Worm (Caenorhabditis elegans) whole organism, L4 larva: ENCODE measurements around the gene F10C2.4.

Experiments
- F44E2.7 ChIP-seq: fragments of 200-800 bp; sonication (Bioruptor generic); IDR thresholded peaks from 2 replicates; pipeline ENCODE4 v2.1.2; 2022; ENCODE audit warnings: missing genetic modification characterization, missing compliant biosample characterization
- Y5F2A.4 ChIP-seq: fragments of 200-800 bp; sonication (Bioruptor generic); optimal IDR thresholded peaks from 2 replicates; lab custom pipeline; 2018; ENCODE audit warnings: mild to moderate bottlenecking, missing genetic modification characterization, missing compliant biosample characterization
- dmd-8 ChIP-seq: fragments of 200-800 bp; sonication (Bioruptor generic); IDR thresholded peaks from 2 replicates; pipeline ENCODE4 v1.3.6; 2022; ENCODE audit warnings: missing genetic modification characterization, missing compliant biosample characterization
- hlh-30 ChIP-seq: sonication (generic microtip); optimal IDR thresholded peaks from 2 replicates; lab custom pipeline; 2017; ENCODE audit warnings: antibody characterized with exemption, mild to moderate bottlenecking, missing genetic modification characterization, missing compliant biosample characterization; ENCODE audit not compliant: insufficient read depth
- lsy-2 ChIP-seq, 2 experiments: fragments of 150-350 bp in 1 of 2; sonication (generic microtip) in 1 of 2; optimal IDR thresholded peaks; 2 replicates each; lab custom pipeline; 2014 to 2017; ENCODE audit warnings: missing biosample characterization in 2 of 2, missing genetic modification characterization in 2 of 2
- nhr-25 ChIP-seq: sonication (generic microtip); optimal IDR thresholded peaks from 2 replicates; lab custom pipeline; 2017; ENCODE audit warnings: missing genetic modification characterization, mild to moderate bottlenecking, missing compliant biosample characterization, antibody characterized with exemption, moderate library complexity, borderline replicate concordance; ENCODE audit not compliant: insufficient read depth
- nhr-28 ChIP-seq: fragments of 150-350 bp; optimal IDR thresholded peaks from 2 replicates; lab custom pipeline; 2014; ENCODE audit warnings: missing biosample characterization, missing genetic modification characterization
- nhr-76 ChIP-seq: fragments of 150-350 bp; optimal IDR thresholded peaks from 2 replicates; lab custom pipeline; 2014; ENCODE audit warnings: missing biosample characterization, missing genetic modification characterization
- nhr-77 ChIP-seq: fragments of 150-350 bp; optimal IDR thresholded peaks from 2 replicates; lab custom pipeline; 2014; ENCODE audit warnings: missing biosample characterization, missing genetic modification characterization
- pha-4 ChIP-seq, 2 experiments: fragments of 150-350 bp in 1 of 2; fragments of 200-800 bp in 1 of 2; sonication (Bioruptor generic) in 1 of 2; IDR thresholded peaks in 1 of 2; optimal IDR thresholded peaks in 1 of 2; 2 replicates each; pipeline versions ENCODE4 v1.3.6 to Lab custom; 2014 to 2022; ENCODE audit warnings: missing genetic modification characterization in 2 of 2, missing genetic modification reagents in 2 of 2, missing biosample characterization in 1 of 2, missing compliant biosample characterization in 1 of 2
- skn-1 ChIP-seq: fragments of 150-350 bp; optimal IDR thresholded peaks from 2 replicates; lab custom pipeline; 2014; ENCODE audit warnings: missing biosample characterization, missing genetic modification characterization
- snpc-4 ChIP-seq: fragments of 150-350 bp; optimal IDR thresholded peaks from 2 replicates; lab custom pipeline; 2014; ENCODE audit warnings: missing biosample characterization, missing genetic modification characterization
- zfp-2 ChIP-seq: sonication (generic microtip); optimal IDR thresholded peaks from 2 replicates; lab custom pipeline; 2016; ENCODE audit warnings: mild to moderate bottlenecking, missing genetic modification characterization, missing compliant biosample characterization
- ztf-11 ChIP-seq: fragments of 150-350 bp; optimal IDR thresholded peaks from 2 replicates; lab custom pipeline; 2014; ENCODE audit warnings: missing biosample characterization, missing genetic modification characterization

DNA sequence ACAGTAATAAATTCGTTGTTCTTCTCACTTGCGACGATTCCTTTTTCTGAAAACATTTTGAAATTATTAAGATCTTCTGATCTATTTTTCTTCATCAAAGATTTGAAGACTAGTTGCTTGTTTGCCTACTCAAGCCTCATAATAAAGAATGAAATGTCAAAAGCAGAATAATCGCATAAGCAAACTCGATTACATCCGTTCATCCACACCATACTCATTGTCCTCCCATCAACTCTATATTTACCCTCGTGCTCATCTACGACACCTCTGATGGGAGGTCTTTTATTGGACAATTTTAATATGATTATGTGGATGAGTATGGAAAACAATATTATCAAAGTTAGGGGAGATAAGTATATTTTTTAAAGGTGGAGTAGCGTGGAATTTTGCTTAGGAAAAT, 7.5 kb upstream of the F10C2.4 start:
- no peak for TF ChIP-seq hlh-30 (tag; lab: Kevin White, UChicago)
- TF ChIP-seq Y5F2A.4, result no peak
- no peak for TF ChIP-seq nhr-25 (tag; lab: Kevin White, UChicago)
- TF ChIP-seq ztf-11, result no peak
- TF ChIP-seq F44E2.7 (GFP tag; lab: Robert Waterston, UW), result no peak
- TF ChIP-seq nhr-76 (tag; lab: Kevin White, UChicago), result no peak
- TF ChIP-seq dmd-8 (GFP tag; lab: Robert Waterston, UW), result no peak
- TF ChIP-seq skn-1 (tag; lab: Kevin White, UChicago), result no peak
- no peak for TF ChIP-seq lsy-2 (tag; optimal IDR thresholded peaks at IDR 0.05; lab: Kevin White, UChicago)
- no peak for TF ChIP-seq nhr-77
- TF ChIP-seq pha-4 (GFP tag; IDR thresholded peaks at IDR 0.05; lab: Robert Waterston, UW), result no peak
- TF ChIP-seq pha-4 (tag; optimal IDR thresholded peaks at IDR 0.05; lab: Kevin White, UChicago), result no peak
- no peak for TF ChIP-seq snpc-4 (tag; lab: Kevin White, UChicago)
- no peak for TF ChIP-seq zfp-2
- TF ChIP-seq nhr-28, result no peak
